Fruit fly (Drosophila melanogaster): ENCODE results near the gene CG17572.

The CG17572 gene

DNA sequence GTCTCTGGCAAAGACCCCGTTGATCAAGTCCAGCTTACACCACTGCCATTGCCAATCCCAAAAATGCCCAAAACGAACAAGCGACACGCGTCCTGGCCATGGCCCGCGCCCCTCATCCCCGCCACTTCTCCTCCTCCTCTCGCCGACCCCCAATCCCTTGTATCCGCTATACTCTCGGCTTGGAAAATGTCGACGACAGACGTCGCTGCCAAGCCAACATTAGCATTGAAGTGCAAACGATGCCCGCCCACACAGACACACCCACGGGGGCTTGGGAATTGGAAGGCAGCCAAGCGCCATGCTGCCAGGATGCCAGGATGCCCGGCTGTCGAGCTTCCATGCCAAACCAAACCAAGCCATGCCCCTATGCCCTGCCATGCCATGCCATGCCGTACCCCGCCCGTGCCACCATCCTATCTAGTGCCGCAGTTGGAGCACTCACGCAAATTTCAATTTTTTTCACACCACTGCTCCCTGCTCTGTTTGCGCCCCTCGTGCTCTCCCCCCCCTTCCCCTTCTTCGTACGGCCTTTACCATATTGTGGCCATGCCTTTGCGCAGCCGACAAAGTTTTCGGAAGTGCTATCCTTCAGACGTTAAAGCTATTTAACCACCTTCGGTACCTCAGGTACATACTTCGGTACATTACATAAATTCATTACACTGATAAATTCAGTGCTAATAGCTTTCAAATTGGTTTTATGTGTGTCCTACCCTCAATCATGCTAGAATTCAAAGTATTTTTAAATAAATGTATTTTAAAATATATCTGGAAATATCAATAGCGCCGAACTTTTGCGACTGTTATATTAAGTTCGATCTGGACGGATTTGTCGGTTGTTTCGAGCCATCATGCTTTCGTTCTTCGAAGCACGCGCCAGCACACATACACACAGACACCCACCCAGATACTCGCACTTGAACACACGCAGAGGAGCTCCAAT, 52.4 kb downstream of the CG17572 start:
- TF ChIP-seq psq (optimal IDR thresholded peaks at IDR 0.05) (no peak), pan (optimal IDR thresholded peaks at IDR 0.05) (no peak), Dll (optimal IDR thresholded peaks at IDR 0.05) (no peak), EcR (GFP tag; optimal IDR thresholded peaks at IDR 0.05) (no peak)
